Fruit fly (Drosophila melanogaster) whole organism, embryonic: Measurements from ENCODE around the gene CG5068.

Experiments used
- Antp ChIP-seq: fragments of 200-800 bp; sonication (Bioruptor generic); optimal IDR thresholded peaks from 3 replicates; lab custom pipeline; 2016; ENCODE audit warnings: missing biosample characterization, missing genetic modification characterization
- Atf6 ChIP-seq: fragments of 200-800 bp; sonication (Bioruptor generic); IDR thresholded peaks from 2 replicates; pipeline ENCODE4 v1.3.6; 2022; ENCODE audit warnings: missing biosample characterization, missing genetic modification characterization
- CG10274 ChIP-seq: fragments of 200-800 bp; sonication (Bioruptor generic); optimal IDR thresholded peaks from 3 replicates; lab custom pipeline; 2017; ENCODE audit warnings: missing biosample characterization, mild to moderate bottlenecking, missing genetic modification characterization
- CG10321 ChIP-seq: fragments of 200-800 bp; sonication (Bioruptor generic); IDR thresholded peaks from 2 replicates; pipeline ENCODE4 v1.3.6; 2022; ENCODE audit warnings: missing biosample characterization, missing genetic modification characterization
- CG10462 ChIP-seq: fragments of 200-800 bp; sonication (Bioruptor generic); optimal IDR thresholded peaks from 2 replicates; lab custom pipeline; 2016; ENCODE audit warnings: missing biosample characterization, missing genetic modification characterization
- CG11723 ChIP-seq: fragments of 200-800 bp; sonication (Bioruptor generic); optimal IDR thresholded peaks from 2 replicates; lab custom pipeline; 2017; ENCODE audit warnings: missing biosample characterization, mild to moderate bottlenecking, missing genetic modification characterization
- CG12236 ChIP-seq: fragments of 200-800 bp; sonication (Bioruptor generic); optimal IDR thresholded peaks from 2 replicates; lab custom pipeline; 2016; ENCODE audit warnings: missing biosample characterization, missing genetic modification characterization
- CG12744 ChIP-seq: fragments of 200-800 bp; sonication (Bioruptor generic); optimal IDR thresholded peaks from 2 replicates; lab custom pipeline; 2016; ENCODE audit warnings: missing biosample characterization, missing genetic modification characterization
- CG13287 ChIP-seq: fragments of 200-800 bp; sonication (Bioruptor generic); IDR thresholded peaks from 2 replicates; pipeline ENCODE4 v1.3.6; 2022; ENCODE audit warnings: missing biosample characterization, missing genetic modification characterization; ENCODE audit not compliant: partially characterized antibody
- CG17186 ChIP-seq: fragments of 200-800 bp; sonication (Bioruptor generic); optimal IDR thresholded peaks from 3 replicates; lab custom pipeline; 2017; ENCODE audit warnings: missing biosample characterization, missing genetic modification reagents, missing genetic modification characterization
- CG17829 ChIP-seq: fragments of 200-800 bp; optimal IDR thresholded peaks from 2 replicates; lab custom pipeline; 2019; ENCODE audit warnings: missing biosample characterization, mild to moderate bottlenecking, missing genetic modification characterization, moderate library complexity
- CG2199 ChIP-seq: fragments of 200-800 bp; sonication (Bioruptor generic); IDR thresholded peaks from 3 replicates; pipeline ENCODE4 v1.3.6; 2022; ENCODE audit warnings: missing biosample characterization, missing genetic modification characterization
- CG6175 ChIP-seq: fragments of 200-800 bp; sonication (Bioruptor generic); IDR thresholded peaks from 3 replicates; pipeline ENCODE4 v1.3.6; 2022; ENCODE audit warnings: missing biosample characterization, missing genetic modification characterization
- CG8388 ChIP-seq: fragments of 200-800 bp; sonication (Bioruptor generic); optimal IDR thresholded peaks from 2 replicates; lab custom pipeline; 2019; ENCODE audit warnings: missing biosample characterization, mild to moderate bottlenecking, missing genetic modification characterization, moderate library complexity
- CG9437 ChIP-seq: fragments of 200-800 bp; sonication (Bioruptor generic); optimal IDR thresholded peaks from 2 replicates; lab custom pipeline; 2018; ENCODE audit warnings: missing biosample characterization, mild to moderate bottlenecking, missing genetic modification characterization
- CoRest ChIP-seq: fragments of 200-800 bp; sonication (Bioruptor generic); optimal IDR thresholded peaks from 3 replicates; lab custom pipeline; 2018; ENCODE audit warnings: missing biosample characterization, mild to moderate bottlenecking, missing genetic modification characterization, moderate library complexity
- Deaf1 ChIP-seq: fragments of 200-800 bp; optimal IDR thresholded peaks from 3 replicates; lab custom pipeline; 2019; ENCODE audit warnings: missing biosample characterization, mild to moderate bottlenecking, missing genetic modification characterization, moderate library complexity
- ERR ChIP-seq: fragments of 200-800 bp; sonication (Bioruptor generic); optimal IDR thresholded peaks from 2 replicates; lab custom pipeline; 2016; ENCODE audit warnings: missing biosample characterization, missing genetic modification characterization
- Hr3 ChIP-seq: fragments of 200-800 bp; sonication (Bioruptor generic); optimal IDR thresholded peaks from 3 replicates; lab custom pipeline; 2016; ENCODE audit warnings: missing biosample characterization, missing genetic modification characterization
- Med ChIP-seq: fragments of 200-800 bp; sonication (Bioruptor generic); peaks from one replicate; lab custom pipeline; 2016; ENCODE audit warnings: missing biosample characterization, missing genetic modification characterization, mild to moderate bottlenecking, inconsistent platforms, moderate library complexity
- Meics ChIP-seq: fragments of 200-800 bp; sonication (Bioruptor generic); optimal IDR thresholded peaks from 2 replicates; lab custom pipeline; 2017; ENCODE audit warnings: missing biosample characterization, mild to moderate bottlenecking, missing genetic modification characterization
- NFAT ChIP-seq: fragments of 200-800 bp; sonication (Bioruptor generic); IDR thresholded peaks from 2 replicates; pipeline ENCODE4 v1.3.6; 2022; ENCODE audit warnings: missing biosample characterization, missing genetic modification characterization
- Side ChIP-seq: fragments of 200-800 bp; sonication (Bioruptor generic); optimal IDR thresholded peaks from 2 replicates; lab custom pipeline; 2016; ENCODE audit warnings: missing biosample characterization, missing genetic modification characterization
- Six4 ChIP-seq: fragments of 200-800 bp; sonication (Bioruptor generic); optimal IDR thresholded peaks from 2 replicates; lab custom pipeline; 2016; ENCODE audit warnings: missing biosample characterization, missing genetic modification characterization
- abd-A ChIP-seq: fragments of 200-800 bp; sonication (Bioruptor generic); optimal IDR thresholded peaks from 3 replicates; lab custom pipeline; 2019; ENCODE audit warnings: missing biosample characterization, mild to moderate bottlenecking, missing genetic modification characterization, moderate library complexity
- ase ChIP-seq: fragments of 200-800 bp; sonication (Bioruptor generic); IDR thresholded peaks from 3 replicates; pipeline ENCODE4 v1.3.6; 2022; ENCODE audit warnings: missing biosample characterization, missing genetic modification characterization
- bbx ChIP-seq: fragments of 200-800 bp; sonication (Bioruptor generic); IDR thresholded peaks from 2 replicates; pipeline ENCODE4 v1.3.6; 2022; ENCODE audit warnings: missing biosample characterization, missing genetic modification characterization; ENCODE audit not compliant: partially characterized antibody
- cg ChIP-seq: fragments of 200-800 bp; sonication (Bioruptor generic); optimal IDR thresholded peaks from 3 replicates; lab custom pipeline; 2019; ENCODE audit warnings: missing biosample characterization, mild to moderate bottlenecking, missing genetic modification characterization, moderate library complexity
- chif ChIP-seq, 2 experiments: fragments of 200-800 bp; sonication (Bioruptor generic); optimal IDR thresholded peaks; 3 replicates each; lab custom pipeline; 2016; ENCODE audit warnings: missing biosample characterization in 2 of 2, missing genetic modification characterization in 2 of 2
- chinmo ChIP-seq: fragments of 200-800 bp; sonication (Bioruptor generic); IDR thresholded peaks from 4 replicates; pipeline ENCODE4 v1.3.6; 2022; ENCODE audit warnings: missing biosample characterization, missing genetic modification characterization; ENCODE audit not compliant: partially characterized antibody
- crol ChIP-seq: fragments of 200-800 bp; sonication (Bioruptor generic); IDR thresholded peaks from 2 replicates; pipeline ENCODE4 v1.3.6; 2022; ENCODE audit warnings: missing biosample characterization, missing genetic modification characterization
- dmrt99B ChIP-seq: fragments of 200-800 bp; sonication (Bioruptor generic); optimal IDR thresholded peaks from 2 replicates; lab custom pipeline; 2018; ENCODE audit warnings: missing biosample characterization, mild to moderate bottlenecking, missing genetic modification characterization, moderate library complexity
- fd3F ChIP-seq: fragments of 200-800 bp; sonication (Bioruptor generic); optimal IDR thresholded peaks from 2 replicates; lab custom pipeline; 2018; ENCODE audit warnings: missing biosample characterization, mild to moderate bottlenecking, missing genetic modification characterization, moderate library complexity
- nerfin-2 ChIP-seq: fragments of 200-800 bp; sonication (Bioruptor generic); IDR thresholded peaks from 2 replicates; pipeline ENCODE4 v1.3.6; 2022; ENCODE audit warnings: missing biosample characterization, missing genetic modification characterization; ENCODE audit not compliant: partially characterized antibody
- onecut ChIP-seq: fragments of 200-800 bp; sonication (Bioruptor generic); IDR thresholded peaks from 2 replicates; pipeline ENCODE4 v1.3.6; 2022; ENCODE audit warnings: missing biosample characterization, missing genetic modification characterization
- pfk ChIP-seq: fragments of 200-800 bp; sonication (Bioruptor generic); optimal IDR thresholded peaks from 2 replicates; lab custom pipeline; 2018; ENCODE audit warnings: missing biosample characterization, mild to moderate bottlenecking, missing genetic modification characterization, moderate library complexity
- phol ChIP-seq: fragments of 200-800 bp; sonication (Bioruptor generic); optimal IDR thresholded peaks from 3 replicates; lab custom pipeline; 2018; ENCODE audit warnings: missing biosample characterization, mild to moderate bottlenecking, missing genetic modification characterization, moderate library complexity
- sisA ChIP-seq: fragments of 200-800 bp; sonication (Bioruptor generic); IDR thresholded peaks from 2 replicates; pipeline ENCODE4 v1.3.6; 2022; ENCODE audit warnings: missing biosample characterization, missing genetic modification characterization
- slbo ChIP-seq: fragments of 200-800 bp; sonication (Bioruptor generic); IDR thresholded peaks from 2 replicates; pipeline ENCODE4 v1.3.6; 2022; ENCODE audit warnings: missing biosample characterization, missing genetic modification characterization
- so ChIP-seq: fragments of 200-800 bp; sonication (Bioruptor generic); IDR thresholded peaks from 3 replicates; pipeline ENCODE4 v1.3.6; 2022; ENCODE audit warnings: missing biosample characterization, missing genetic modification characterization
- stc ChIP-seq: fragments of 200-800 bp; sonication (Bioruptor generic); IDR thresholded peaks from 2 replicates; pipeline ENCODE4 v1.3.6; 2022; ENCODE audit warnings: missing biosample characterization, missing genetic modification characterization
- sug ChIP-seq: fragments of 200-800 bp; optimal IDR thresholded peaks from 2 replicates; lab custom pipeline; 2019; ENCODE audit warnings: missing biosample characterization, mild to moderate bottlenecking, missing genetic modification characterization, moderate library complexity
- vfl ChIP-seq: fragments of 200-800 bp; sonication (Bioruptor generic); optimal IDR thresholded peaks from 2 replicates; lab custom pipeline; 2016; ENCODE audit warnings: missing biosample characterization, missing genetic modification characterization
- yki ChIP-seq: fragments of >200 bp; optimal IDR thresholded peaks from 3 replicates; lab custom pipeline; 2018
- z ChIP-seq: fragments of 200-800 bp; sonication (Bioruptor generic); IDR thresholded peaks from 3 replicates; pipeline ENCODE4 v1.3.6; 2022; ENCODE audit warnings: missing biosample characterization, missing genetic modification characterization
- zfh1 ChIP-seq: fragments of 200-800 bp; sonication (Bioruptor generic); IDR thresholded peaks from 3 replicates; pipeline ENCODE4 v1.3.6; 2022; ENCODE audit warnings: missing biosample characterization, missing genetic modification characterization

Gene CG5068

DNA sequence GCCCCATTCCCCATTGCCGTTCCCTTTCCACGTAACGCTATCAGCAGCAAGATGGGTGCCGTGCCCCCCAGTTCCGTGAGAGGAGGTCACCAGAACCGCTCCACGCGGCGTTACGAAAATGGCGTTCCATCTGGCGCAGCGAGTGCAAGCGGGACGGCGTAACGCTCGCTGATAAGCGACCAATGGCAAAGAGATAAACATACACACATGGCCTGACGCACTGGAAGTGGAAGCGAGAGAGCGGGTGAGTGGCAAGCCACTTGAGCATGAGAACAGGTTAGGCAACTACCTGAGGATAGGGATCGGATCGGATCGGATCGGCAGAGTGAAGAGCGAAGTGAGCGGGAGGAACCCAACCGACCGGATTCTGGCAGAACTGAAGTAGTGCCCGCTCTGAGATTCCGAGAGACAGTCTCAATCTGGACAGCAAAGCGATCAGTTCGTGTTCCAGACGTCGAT lies 18.3 kb downstream of the CG5068 start, which contains the start of gene Doc3 (continued):
- TF ChIP-seq NFAT (GFP tag; lab: Robert Waterston, UW), result no peak
- TF ChIP-seq vfl (GFP tag; lab: Kevin White, UChicago), result peak; percentile 38
- TF ChIP-seq CG10462 (GFP tag; lab: Kevin White, UChicago), result no peak
- TF ChIP-seq Atf6 (GFP tag; lab: Robert Waterston, UW), result no peak
- TF ChIP-seq zfh1 (GFP tag; lab: Robert Waterston, UW), result no peak
- peak; percentile 23; the same call in 1 of the 2 replicates for TF ChIP-seq slbo
- TF ChIP-seq Side (GFP tag; lab: Kevin White, UChicago), result no peak
- TF ChIP-seq so, result 0 out of 3 replicates have a peak, but pooled peaks have one; percentile 24
- no peak for TF ChIP-seq fd3F (GFP tag; lab: Kevin White, UChicago)
- peak; percentile 60 for TF ChIP-seq cg
- no peak for TF ChIP-seq Six4 (GFP tag; lab: Kevin White, UChicago)
- no peak for TF ChIP-seq CG12744 (GFP tag; lab: Kevin White, UChicago)
- TF ChIP-seq CG8388 (GFP tag; lab: Kevin White, UChicago), result no peak
- peak; percentile 90 for TF ChIP-seq crol (GFP tag; lab: Robert Waterston, UW)
- TF ChIP-seq nerfin-2 (GFP tag; lab: Robert Waterston, UW), result no peak
- peak; percentile 96 for TF ChIP-seq CG10321 (GFP tag; lab: Robert Waterston, UW)
- TF ChIP-seq z, result peak; percentile 64; the same call in 1 of the 3 replicates
- TF ChIP-seq chinmo (GFP tag; lab: Robert Waterston, UW), result peak; percentile 88; the same call in 2 of the 4 replicates
- no peak for TF ChIP-seq CG17186 (GFP tag; lab: Kevin White, UChicago)
- TF ChIP-seq yki, result no peak
- no peak for TF ChIP-seq stc (GFP tag; lab: Robert Waterston, UW)
- peak; percentile 53 for TF ChIP-seq Deaf1 (tag; lab: Kevin White, UChicago)
- TF ChIP-seq ase, result no peak
- peak; percentile 67 for TF ChIP-seq Med (GFP tag; lab: Kevin White, UChicago)
- no peak for TF ChIP-seq chif (GFP tag; optimal IDR thresholded peaks at IDR 0.05; lab: Kevin White, UChicago)
- TF ChIP-seq bbx (GFP tag; lab: Robert Waterston, UW), result 0 out of 2 replicates have a peak, but pooled peaks have one; percentile 36
- TF ChIP-seq sisA (GFP tag; lab: Robert Waterston, UW), result no peak
- TF ChIP-seq onecut (GFP tag; lab: Robert Waterston, UW), result no peak
- no peak for TF ChIP-seq dmrt99B (tag; lab: Kevin White, UChicago)
- no peak for TF ChIP-seq Meics (GFP tag; lab: Kevin White, UChicago)
- TF ChIP-seq CoRest (tag; lab: Kevin White, UChicago), result peak; percentile 44
- peak; percentile 96 for TF ChIP-seq sug (tag; lab: Kevin White, UChicago)
- TF ChIP-seq CG11723 (GFP tag; lab: Kevin White, UChicago), result no peak
- TF ChIP-seq phol, result peak; percentile 82
- peak; percentile 28 for TF ChIP-seq abd-A (tag; lab: Kevin White, UChicago)
- TF ChIP-seq CG12236 (GFP tag; lab: Kevin White, UChicago), result no peak
- no peak for TF ChIP-seq CG10274 (GFP tag; lab: Kevin White, UChicago)
- peak; percentile 37; the same call in 1 of the 2 replicates for TF ChIP-seq CG13287 (GFP tag; lab: Robert Waterston, UW)
- TF ChIP-seq pfk, result peak; percentile 27
- peak; percentile 27 for TF ChIP-seq CG9437 (GFP tag; lab: Kevin White, UChicago)
- peak; percentile 29; the same call in 1 of the 3 replicates for TF ChIP-seq CG2199 (GFP tag; lab: Robert Waterston, UW)
- no peak for TF ChIP-seq ERR
- TF ChIP-seq Antp, result no peak
- TF ChIP-seq Hr3 (GFP tag; lab: Kevin White, UChicago), result no peak
- peak; percentile 67; the same call in 1 of the 3 replicates for TF ChIP-seq CG6175 (GFP tag; lab: Robert Waterston, UW)
- peak; percentile 68 for TF ChIP-seq CG17829 (tag; lab: Kevin White, UChicago)
